Worm (Caenorhabditis elegans) whole organism, L4 larva: ENCODE data around the gene idh-1.
A peak's percentile ranks its signal among the peaks of the same experiment; 100 is the strongest.

Experiments
- D1046.2 ChIP-seq: fragments of 200-800 bp; sonication (Bioruptor generic); IDR thresholded peaks from 2 replicates; pipeline ENCODE4 v1.3.6; 2022; ENCODE audit warnings: missing genetic modification characterization, missing compliant biosample characterization
- F10B5.3 ChIP-seq: sonication (generic microtip); optimal IDR thresholded peaks from 2 replicates; lab custom pipeline; 2016; ENCODE audit warnings: mild to moderate bottlenecking, missing genetic modification characterization, missing compliant biosample characterization
- F26F4.8 ChIP-seq: fragments of 200-800 bp; sonication (Bioruptor generic); conservative IDR thresholded peaks from 2 replicates; pipeline ENCODE4 v1.3.6; 2022; ENCODE audit warnings: missing genetic modification characterization, missing compliant biosample characterization
- R02D3.7 ChIP-seq: fragments of 150-350 bp; sonication (generic microtip); optimal IDR thresholded peaks from 3 replicates; lab custom pipeline; 2014; ENCODE audit warnings: missing biosample characterization, missing genetic modification characterization
- Y5F2A.4 ChIP-seq: fragments of 200-800 bp; sonication (Bioruptor generic); optimal IDR thresholded peaks from 2 replicates; lab custom pipeline; 2018; ENCODE audit warnings: mild to moderate bottlenecking, missing genetic modification characterization, missing compliant biosample characterization
- aha-1 ChIP-seq: fragments of 150-350 bp; peaks from one replicate; lab custom pipeline; 2014; ENCODE audit warnings: missing biosample characterization, missing genetic modification characterization
- aly-2 ChIP-seq: sonication (generic microtip); optimal IDR thresholded peaks from 2 replicates; lab custom pipeline; 2018; ENCODE audit warnings: missing biosample characterization, missing genetic modification characterization
- ama-1 ChIP-seq: fragments of 150-350 bp; optimal IDR thresholded peaks from 2 replicates; lab custom pipeline; 2014; ENCODE audit warnings: inconsistent platforms, mixed read lengths
- attf-4 ChIP-seq: sonication (generic microtip); optimal IDR thresholded peaks from 3 replicates; lab custom pipeline; 2017; ENCODE audit warnings: missing biosample characterization, missing genetic modification characterization
- ceh-28 ChIP-seq: fragments of 150-350 bp; optimal IDR thresholded peaks from 2 replicates; lab custom pipeline; 2014; ENCODE audit warnings: missing biosample characterization, missing genetic modification reagents, missing genetic modification characterization
- ceh-62 ChIP-seq: sonication (generic microtip); optimal IDR thresholded peaks from 2 replicates; lab custom pipeline; 2017; ENCODE audit warnings: missing biosample characterization, missing genetic modification characterization
- ceh-82 ChIP-seq: sonication (generic microtip); optimal IDR thresholded peaks from 2 replicates; lab custom pipeline; 2017; ENCODE audit warnings: missing biosample characterization, missing genetic modification characterization
- cey-2 ChIP-seq: sonication (generic microtip); optimal IDR thresholded peaks from 3 replicates; lab custom pipeline; 2017; ENCODE audit warnings: missing genetic modification characterization, mild to moderate bottlenecking, missing compliant biosample characterization, antibody characterized with exemption, borderline replicate concordance; ENCODE audit not compliant: insufficient read depth
- daf-12 ChIP-seq: fragments of 150-350 bp; optimal IDR thresholded peaks from 2 replicates; lab custom pipeline; 2014; ENCODE audit warnings: missing biosample characterization, missing genetic modification reagents, missing genetic modification characterization
- daf-19 ChIP-seq: fragments of 200-800 bp; sonication (Bioruptor generic); conservative IDR thresholded peaks from 2 replicates; pipeline ENCODE4 v1.3.6; 2022; ENCODE audit warnings: missing genetic modification characterization, missing compliant biosample characterization
- dmd-9 ChIP-seq: fragments of 200-800 bp; sonication (Bioruptor generic); IDR thresholded peaks from 2 replicates; pipeline ENCODE4 v1.3.6; 2022; ENCODE audit warnings: missing genetic modification reagents, missing genetic modification characterization, missing compliant biosample characterization
- egl-43 ChIP-seq: fragments of 200-800 bp; sonication (Bioruptor generic); IDR thresholded peaks from 2 replicates; pipeline ENCODE4 v1.3.6; 2022; ENCODE audit warnings: missing genetic modification reagents, missing genetic modification characterization, missing compliant biosample characterization
- fos-1 ChIP-seq: fragments of 150-350 bp; optimal IDR thresholded peaks from 2 replicates; lab custom pipeline; 2014; ENCODE audit warnings: missing biosample characterization, missing genetic modification characterization
- gei-8 ChIP-seq: fragments of 200-800 bp; sonication (Bioruptor generic); optimal IDR thresholded peaks from 2 replicates; lab custom pipeline; 2018; ENCODE audit warnings: mild to moderate bottlenecking, missing genetic modification characterization, missing compliant biosample characterization
- hif-1 ChIP-seq, 2 experiments: sonication (generic microtip); optimal IDR thresholded peaks; 2 replicates each; lab custom pipeline; 2016 to 2017; ENCODE audit warnings: missing compliant biosample characterization in 2 of 2, missing genetic modification characterization in 2 of 2, missing genetic modification reagents in 2 of 2, missing genotype in 2 of 2, mild to moderate bottlenecking in 1 of 2
- hlh-11 ChIP-seq: fragments of 200-800 bp; sonication (Bioruptor generic); optimal IDR thresholded peaks from 2 replicates; lab custom pipeline; 2018; ENCODE audit warnings: mild to moderate bottlenecking, missing genetic modification characterization, missing compliant biosample characterization
- hmg-1.1 ChIP-seq: fragments of 200-800 bp; sonication (Bioruptor generic); IDR thresholded peaks from 2 replicates; pipeline ENCODE4 v1.3.6; 2022; ENCODE audit warnings: missing genetic modification reagents, missing genetic modification characterization, missing compliant biosample characterization
- lin-1 ChIP-seq: fragments of 200-800 bp; sonication (Bioruptor generic); IDR thresholded peaks from 2 replicates; pipeline ENCODE4 v1.3.6; 2022; ENCODE audit warnings: missing genetic modification reagents, missing genetic modification characterization, missing compliant biosample characterization
- lin-29 ChIP-seq: fragments of 200-800 bp; sonication (Bioruptor generic); IDR thresholded peaks from 2 replicates; pipeline ENCODE4 v1.3.6; 2022; ENCODE audit warnings: missing genetic modification reagents, missing genetic modification characterization, missing compliant biosample characterization
- lir-3 ChIP-seq: sonication (generic microtip); optimal IDR thresholded peaks from 2 replicates; lab custom pipeline; 2016; ENCODE audit warnings: mild to moderate bottlenecking, missing genetic modification characterization, missing compliant biosample characterization
- mxl-3 ChIP-seq: fragments of 200-800 bp; sonication (Bioruptor generic); optimal IDR thresholded peaks from 2 replicates; lab custom pipeline; 2018; ENCODE audit warnings: mild to moderate bottlenecking, missing genetic modification characterization, missing compliant biosample characterization
- nhr-111 ChIP-seq: fragments of 200-800 bp; sonication (Bioruptor generic); optimal IDR thresholded peaks from 2 replicates; lab custom pipeline; 2018; ENCODE audit warnings: mild to moderate bottlenecking, missing genetic modification characterization, missing compliant biosample characterization
- nhr-25 ChIP-seq: sonication (generic microtip); optimal IDR thresholded peaks from 2 replicates; lab custom pipeline; 2017; ENCODE audit warnings: missing genetic modification characterization, mild to moderate bottlenecking, missing compliant biosample characterization, antibody characterized with exemption, moderate library complexity, borderline replicate concordance; ENCODE audit not compliant: insufficient read depth
- nhr-41 ChIP-seq: fragments of 200-800 bp; sonication (Bioruptor generic); IDR thresholded peaks from 2 replicates; pipeline ENCODE4 v1.3.6; 2022; ENCODE audit warnings: missing genetic modification reagents, missing genetic modification characterization, missing compliant biosample characterization
- nhr-42 ChIP-seq: fragments of 200-800 bp; sonication (Bioruptor generic); IDR thresholded peaks from 2 replicates; pipeline ENCODE4 v1.3.6; 2022; ENCODE audit warnings: missing genetic modification characterization, missing compliant biosample characterization
- nhr-48 ChIP-seq: sonication (generic microtip); optimal IDR thresholded peaks from 2 replicates; lab custom pipeline; 2016; ENCODE audit warnings: mild to moderate bottlenecking, missing genetic modification characterization, missing compliant biosample characterization
- pha-4 ChIP-seq, 2 experiments: fragments of 150-350 bp in 1 of 2; fragments of 200-800 bp in 1 of 2; sonication (Bioruptor generic) in 1 of 2; IDR thresholded peaks in 1 of 2; optimal IDR thresholded peaks in 1 of 2; 2 replicates each; pipeline versions ENCODE4 v1.3.6 to Lab custom; 2014 to 2022; ENCODE audit warnings: missing genetic modification characterization in 2 of 2, missing genetic modification reagents in 2 of 2, missing biosample characterization in 1 of 2, missing compliant biosample characterization in 1 of 2
- pqm-1 ChIP-seq: sonication (generic microtip); optimal IDR thresholded peaks from 2 replicates; lab custom pipeline; 2017; ENCODE audit warnings: missing biosample characterization, missing genetic modification characterization
- rbr-2 ChIP-seq: sonication (generic microtip); optimal IDR thresholded peaks from 2 replicates; lab custom pipeline; 2016; ENCODE audit warnings: missing genotype, missing genetic modification characterization, missing compliant biosample characterization
- sdz-12 ChIP-seq: fragments of 200-800 bp; sonication (Bioruptor generic); optimal IDR thresholded peaks from 2 replicates; lab custom pipeline; 2018; ENCODE audit warnings: mild to moderate bottlenecking, missing genetic modification characterization, missing compliant biosample characterization
- set-16 ChIP-seq: fragments of 200-800 bp; sonication (Bioruptor generic); IDR thresholded peaks from 2 replicates; pipeline ENCODE4 v1.3.6; 2022; ENCODE audit warnings: missing genetic modification reagents, missing genetic modification characterization, missing compliant biosample characterization
- spr-1 ChIP-seq: sonication (generic microtip); optimal IDR thresholded peaks from 2 replicates; lab custom pipeline; 2016; ENCODE audit warnings: mild to moderate bottlenecking, missing genetic modification characterization, missing compliant biosample characterization
- spr-3 ChIP-seq: fragments of 200-800 bp; sonication (Bioruptor generic); optimal IDR thresholded peaks from 2 replicates; lab custom pipeline; 2018; ENCODE audit warnings: mild to moderate bottlenecking, missing genetic modification characterization, missing compliant biosample characterization
- tra-1 ChIP-seq: fragments of 200-800 bp; sonication (Bioruptor generic); IDR thresholded peaks from 2 replicates; pipeline ENCODE4 v1.3.6; 2022; ENCODE audit warnings: missing genetic modification reagents, missing genetic modification characterization, missing compliant biosample characterization
- unc-62 ChIP-seq, 3 experiments: fragments of 150-350 bp in 1 of 3; sonication (generic microtip); optimal IDR thresholded peaks in 2 of 3; peaks in 1 of 3; 1 replicate in 1 of 3; 2 replicates in 2 of 3; lab custom pipeline; 2014 to 2017; ENCODE audit warnings: missing biosample characterization in 3 of 3, missing genetic modification characterization in 3 of 3, missing genetic modification reagents in 3 of 3, missing genotype in 1 of 3
- vab-7 ChIP-seq: fragments of 200-800 bp; sonication (Bioruptor generic); IDR thresholded peaks from 2 replicates; pipeline ENCODE4 v1.3.6; 2022; ENCODE audit warnings: missing genetic modification reagents, missing genetic modification characterization, missing compliant biosample characterization
- zfp-3 ChIP-seq: fragments of 200-800 bp; sonication (Bioruptor generic); conservative IDR thresholded peaks from 2 replicates; pipeline ENCODE4 v1.3.6; 2022; ENCODE audit warnings: missing genetic modification reagents, missing genetic modification characterization, missing compliant biosample characterization
- ztf-7 ChIP-seq: fragments of 150-350 bp; optimal IDR thresholded peaks from 2 replicates; lab custom pipeline; 2014; ENCODE audit warnings: missing biosample characterization, missing genetic modification characterization

Gene idh-1

DNA sequence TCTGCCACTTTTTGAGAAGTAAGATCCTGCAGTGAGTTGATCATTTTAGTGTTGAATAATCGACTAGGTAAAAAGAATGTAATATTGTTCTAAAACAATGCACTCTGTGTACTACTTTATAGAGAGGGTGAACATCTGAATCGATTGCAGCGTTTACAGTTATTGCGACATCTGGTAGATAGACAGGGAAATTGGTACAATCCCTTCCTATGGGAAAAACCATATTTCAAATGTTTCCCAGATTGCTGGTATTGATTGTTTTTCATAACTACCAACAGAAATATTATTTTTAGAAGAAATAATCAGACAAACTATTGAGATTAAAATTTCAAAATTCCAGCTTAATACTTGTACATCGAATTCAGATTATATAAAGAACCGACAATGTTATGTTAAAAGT, 44.1 kb upstream of the idh-1 start, which contains the start of gene gadr-2:
Gene gadr-2 (minus strand): TSS at position 101 of the 400 bp plus-strand sequence.
- TF ChIP-seq ceh-82 (tag; lab: Kevin White, UChicago) (no peak), ceh-28 (no peak), vab-7 (GFP tag; lab: Robert Waterston, UW) (no peak), ceh-62 (tag; lab: Kevin White, UChicago) (no peak), dmd-9 (GFP tag; lab: Robert Waterston, UW) (no peak), ztf-7 (tag; lab: Kevin White, UChicago) (no peak), pha-4 (GFP tag; IDR thresholded peaks at IDR 0.05; lab: Robert Waterston, UW) (no peak), pha-4 (tag; optimal IDR thresholded peaks at IDR 0.05; lab: Kevin White, UChicago) (no peak), nhr-48 (no peak), rbr-2 (tag; lab: Kevin White, UChicago) (no peak), lin-1 (GFP tag; lab: Robert Waterston, UW) (no peak), set-16 (GFP tag; lab: Robert Waterston, UW) (no peak), aly-2 (tag; lab: Kevin White, UChicago) (no peak)
- TF ChIP-seq, all 104 proteins: peak for 0

DNA sequence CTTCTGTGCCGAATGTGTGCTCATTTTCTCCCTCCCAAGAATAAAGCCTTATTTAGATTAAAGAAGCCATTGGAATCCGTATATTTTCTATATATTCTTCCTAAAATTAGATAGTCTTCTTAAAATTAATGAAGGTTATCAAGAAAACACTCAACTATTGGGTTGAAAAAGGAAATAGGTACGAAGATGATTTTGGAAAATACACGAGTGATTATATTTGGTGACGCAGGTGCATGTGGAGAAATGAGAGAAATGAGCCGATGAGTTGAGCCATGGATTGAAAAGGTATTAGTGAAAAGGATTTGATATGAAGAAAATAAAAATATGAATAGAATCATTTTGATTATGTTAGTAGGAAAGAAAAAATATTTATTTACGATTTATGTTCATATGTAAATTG, 40.0 kb upstream of the idh-1 start, which contains the start of gene cng-3:
Gene cng-3 (minus strand): TSS at position 102 of the 400 bp plus-strand sequence.
- TF ChIP-seq ceh-62 (tag; lab: Kevin White, UChicago) (no peak), nhr-41 (no peak), F26F4.8 (GFP tag; lab: Robert Waterston, UW) (no peak), nhr-111 (GFP tag; lab: Kevin White, UChicago) (no peak), nhr-25 (tag; lab: Kevin White, UChicago) (no peak), lin-1 (GFP tag; lab: Robert Waterston, UW) (no peak), cey-2 (tag; lab: Kevin White, UChicago) (no peak), gei-8 (GFP tag; lab: Kevin White, UChicago) (no peak), pha-4 (GFP tag; IDR thresholded peaks at IDR 0.05; lab: Robert Waterston, UW) (no peak), pha-4 (tag; optimal IDR thresholded peaks at IDR 0.05; lab: Kevin White, UChicago) (no peak), pqm-1 (tag; lab: Kevin White, UChicago) (no peak), sdz-12 (GFP tag; lab: Kevin White, UChicago) (no peak), zfp-3 (GFP tag; lab: Robert Waterston, UW) (no peak), hlh-11 (tag; lab: Kevin White, UChicago) (no peak), ama-1 (lab: Kevin White, UChicago) (no peak), nhr-48 (no peak), hif-1 (tag; optimal IDR thresholded peaks at IDR 0.05; lab: Kevin White, UChicago) (no peak)

DNA sequence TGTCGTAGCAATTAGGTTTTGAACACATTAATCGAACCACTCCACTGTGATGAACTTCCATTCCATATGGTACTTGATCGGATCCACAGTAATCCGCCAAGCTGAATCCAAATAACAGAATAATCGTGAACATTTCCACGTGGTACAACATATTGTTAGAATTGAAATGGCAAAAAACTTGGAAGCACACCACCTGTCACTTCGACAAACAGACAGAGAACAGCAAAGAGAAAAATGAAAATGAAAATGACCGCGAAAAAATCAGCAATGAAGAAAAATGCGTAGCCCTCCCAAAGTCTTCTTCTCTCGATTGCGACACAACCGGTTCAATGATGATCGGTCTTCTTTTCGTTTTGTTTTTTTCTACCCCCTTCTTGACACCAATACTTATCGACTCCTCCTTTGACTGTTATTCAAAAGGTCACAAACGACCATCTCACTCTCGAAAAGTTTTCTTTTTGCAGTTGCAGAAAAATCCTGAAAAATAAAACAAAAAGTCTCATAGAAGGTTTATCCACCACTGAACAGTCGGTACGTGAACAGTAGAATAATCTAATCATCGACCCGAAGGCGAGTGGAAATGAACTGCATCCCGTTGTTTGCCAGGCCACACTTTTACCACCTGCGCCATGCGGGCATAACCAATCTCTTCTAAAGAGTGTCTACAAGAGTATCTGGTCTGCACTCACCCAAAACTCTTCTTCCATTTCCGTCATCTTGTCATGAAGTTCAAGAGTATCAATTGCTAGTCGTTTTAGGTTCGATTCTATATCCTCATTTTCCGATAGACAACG, 36.4 kb upstream of the idh-1 start, which contains the start of gene wrt-3:
Gene wrt-3 (minus strand): TSS at position 322 of the 794 bp plus-strand sequence.
- TF ChIP-seq spr-3 (GFP tag; lab: Kevin White, UChicago) (peak; percentile 81), ceh-28 (no peak), R02D3.7 (tag; lab: Kevin White, UChicago) (peak; percentile 40), lin-29 (GFP tag; lab: Robert Waterston, UW) (peak; percentile 49; the same call in 1 of the 2 replicates), lir-3 (tag; lab: Kevin White, UChicago) (peak; percentile 80), hmg-1.1 (peak; percentile 81), nhr-42 (GFP tag; lab: Robert Waterston, UW) (peak; percentile 86), F10B5.3 (tag; lab: Kevin White, UChicago) (peak; percentile 64), daf-12 (tag; lab: Kevin White, UChicago) (no peak), Y5F2A.4 (GFP tag; lab: Kevin White, UChicago) (peak; percentile 89), egl-43 (GFP tag; lab: Robert Waterston, UW) (no peak), spr-1 (tag; lab: Kevin White, UChicago) (peak; percentile 74), attf-4 (tag; lab: Kevin White, UChicago) (peak; percentile 58), aha-1 (peak; percentile 86), D1046.2 (GFP tag; lab: Robert Waterston, UW) (peak; percentile 92), nhr-111 (GFP tag; lab: Kevin White, UChicago) (peak; percentile 94), fos-1 (tag; lab: Kevin White, UChicago) (no peak), dmd-9 (GFP tag; lab: Robert Waterston, UW) (no peak; the same call in 1 of the 2 replicates), daf-19 (GFP tag; lab: Robert Waterston, UW) (peak; percentile 90), ztf-7 (tag; lab: Kevin White, UChicago) (peak; percentile 71), hif-1 (tag; optimal IDR thresholded peaks at IDR 0.05; lab: Kevin White, UChicago) (no peak), unc-62 (GFP tag; optimal IDR thresholded peaks at IDR 0.05 in 1 of 2; lab: Kevin White, UChicago) (peak in 1 of 2 experiments; percentile 82), unc-62 (tag; optimal IDR thresholded peaks at IDR 0.05; lab: Kevin White, UChicago) (no peak), aly-2 (tag; lab: Kevin White, UChicago) (no peak), tra-1 (GFP tag; lab: Robert Waterston, UW) (peak; percentile 79), mxl-3 (GFP tag; lab: Kevin White, UChicago) (peak; percentile 60), sdz-12 (GFP tag; lab: Kevin White, UChicago) (peak; percentile 93)
